Worm (Caenorhabditis elegans): ENCODE measurements around the gene ufbp-1.

ce11 chrIII:8394374-8395302, 48.8 kb downstream of the ufbp-1 start, which contains the start of gene ZK353.10:
- TF ChIP-seq mep-1 (tag; optimal IDR thresholded peaks at IDR 0.05), result no peak
- no peak for TF ChIP-seq nhr-76 (tag; optimal IDR thresholded peaks at IDR 0.05)
- TF ChIP-seq dmd-8 (GFP tag; IDR thresholded peaks at IDR 0.05), result no peak
- no peak for TF ChIP-seq nhr-48 (tag; optimal IDR thresholded peaks at IDR 0.05)
- TF ChIP-seq aly-2 (tag; optimal IDR thresholded peaks at IDR 0.05), result no peak
- no peak for TF ChIP-seq unc-130 (GFP tag; optimal IDR thresholded peaks at IDR 0.05)
- TF ChIP-seq spr-1 (tag; optimal IDR thresholded peaks at IDR 0.05), result no peak
- TF ChIP-seq unc-39 (tag; optimal IDR thresholded peaks at IDR 0.05), result no peak

Measured in whole organism, L4 larva.